Worm (Caenorhabditis elegans): ENCODE data around the gene adh-1.

DNA sequence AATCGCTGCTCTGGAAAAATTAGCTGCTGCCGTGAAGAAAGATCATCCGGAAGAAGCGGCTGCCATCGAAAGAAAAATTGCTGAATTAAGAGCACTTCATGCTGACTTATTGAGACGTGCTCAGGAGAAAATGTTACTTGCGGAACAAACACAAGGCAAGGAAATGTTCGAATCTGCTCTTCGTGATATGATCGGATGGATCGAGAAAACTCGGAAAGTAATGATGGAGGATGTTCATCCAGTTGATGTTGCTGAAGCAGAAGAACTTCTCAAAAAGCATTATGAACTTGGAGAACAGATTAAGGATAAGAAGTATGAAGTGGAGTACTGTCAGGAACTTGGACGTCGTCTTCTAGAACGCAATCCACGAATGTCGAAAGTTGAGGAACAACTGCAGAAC lies 17.9 kb downstream of the adh-1 start:
- TF ChIP-seq klf-2 (GFP tag; conservative IDR thresholded peaks at IDR 0.05) (no peak), ref-1 (GFP tag; conservative IDR thresholded peaks at IDR 0.05) (no peak), ztf-23 (GFP tag; IDR thresholded peaks at IDR 0.05) (no peak), med-1 (GFP tag; optimal IDR thresholded peaks at IDR 0.05; ENCODE audit: insufficient read depth) (no peak)

Measured in whole organism, midembryonic.